Worm (Caenorhabditis elegans) whole organism, L3 larva: ENCODE results near the gene str-43.

ENCODE experiments used
- ceh-82 ChIP-seq: fragments of 150-350 bp; optimal IDR thresholded peaks from 2 replicates; lab custom pipeline; 2014; ENCODE audit warnings: missing biosample characterization, missing genetic modification characterization
- hmg-11 ChIP-seq: sonication (generic microtip); optimal IDR thresholded peaks from 2 replicates; lab custom pipeline; 2016; ENCODE audit warnings: missing genetic modification characterization, missing compliant biosample characterization
- nfya-1 ChIP-seq: sonication (generic microtip); optimal IDR thresholded peaks from 2 replicates; lab custom pipeline; 2017; ENCODE audit warnings: missing genetic modification characterization, mild to moderate bottlenecking, missing compliant biosample characterization, antibody characterized with exemption, moderate library complexity; ENCODE audit not compliant: insufficient read depth
- nhr-11 ChIP-seq: fragments of 150-350 bp; optimal IDR thresholded peaks from 2 replicates; lab custom pipeline; 2014; ENCODE audit warnings: missing biosample characterization, missing genetic modification characterization
- pha-4 ChIP-seq: fragments of 150-350 bp; optimal IDR thresholded peaks from 2 replicates; lab custom pipeline; 2014; ENCODE audit warnings: missing biosample characterization, missing genetic modification reagents, missing genetic modification characterization
- unc-62 ChIP-seq: fragments of 150-350 bp; sonication (generic microtip); optimal IDR thresholded peaks from 4 replicates; lab custom pipeline; 2014; ENCODE audit warnings: missing biosample characterization, missing genetic modification reagents, missing genetic modification characterization

DNA sequence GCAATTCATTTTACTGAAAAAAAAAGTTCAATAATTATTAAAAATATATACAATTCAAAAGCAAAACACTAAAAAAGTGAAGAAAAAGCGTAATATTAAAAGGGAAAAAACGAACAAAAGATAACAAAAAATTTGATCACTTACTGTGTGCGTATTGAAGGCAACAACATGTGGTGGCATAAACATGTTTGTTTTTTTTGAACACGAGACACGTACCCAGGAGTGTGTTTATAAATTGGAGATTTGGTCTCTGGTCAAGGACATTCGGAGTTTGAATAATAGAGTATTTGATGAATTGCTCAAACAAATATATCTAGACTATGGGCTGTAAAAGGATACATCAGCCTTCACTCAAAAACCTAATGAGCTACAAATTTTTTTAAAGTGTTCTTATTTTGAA lies 36.3 kb downstream of the str-43 start:
- TF ChIP-seq nhr-11 (tag; lab: Kevin White, UChicago) (no peak), nfya-1 (tag; lab: Kevin White, UChicago) (no peak), hmg-11 (tag; lab: Kevin White, UChicago) (no peak), pha-4 (no peak), unc-62 (no peak), ceh-82 (no peak)
